Fruit fly (Drosophila melanogaster): ENCODE measurements around the gene vib.

The vib gene

dm6 chr3R:19187717-19188149 lies 38.7 kb downstream of the vib start (continued):
- peak; percentile 76 for TF ChIP-seq vri (GFP tag; optimal IDR thresholded peaks at IDR 0.05)
- TF ChIP-seq CG8119 (GFP tag; IDR thresholded peaks at IDR 0.05) = peak; percentile 87
- peak; percentile 74 for TF ChIP-seq Sox15 (GFP tag; optimal IDR thresholded peaks at IDR 0.05)
- peak; percentile 85 for TF ChIP-seq acj6 (GFP tag; optimal IDR thresholded peaks at IDR 0.05)
- TF ChIP-seq Sox14 (GFP tag; optimal IDR thresholded peaks at IDR 0.05) = peak; percentile 89
- TF ChIP-seq CG10631 (GFP tag; optimal IDR thresholded peaks at IDR 0.05) = peak; percentile 79
- peak; percentile 80 for TF ChIP-seq CG4318 (GFP tag; optimal IDR thresholded peaks at IDR 0.05)
- peak; percentile 74 for TF ChIP-seq CG15336 (GFP tag; IDR thresholded peaks at IDR 0.05)
- TF ChIP-seq CG6808 (GFP tag; optimal IDR thresholded peaks at IDR 0.05) = peak; percentile 84
- peak; percentile 85 for TF ChIP-seq Smox (GFP tag; optimal IDR thresholded peaks at IDR 0.05)
- TF ChIP-seq OdsH (GFP tag; optimal IDR thresholded peaks at IDR 0.05) = peak; percentile 83
- peak; percentile 79 for TF ChIP-seq achi (GFP tag; optimal IDR thresholded peaks at IDR 0.05)
- peak; percentile 87 for TF ChIP-seq Sox102F (GFP tag; optimal IDR thresholded peaks at IDR 0.05)
- peak; percentile 88 for TF ChIP-seq Hr4 (GFP tag; optimal IDR thresholded peaks at IDR 0.05)
- peak; percentile 58 for TF ChIP-seq dac (GFP tag; optimal IDR thresholded peaks at IDR 0.05)
- peak; percentile 85 for TF ChIP-seq Lpt (GFP tag; optimal IDR thresholded peaks at IDR 0.05)
- peak; percentile 54; the same call in 1 of the 3 replicates for TF ChIP-seq eg (GFP tag; IDR thresholded peaks at IDR 0.05)
- no peak for TF ChIP-seq Hr38 (GFP tag; optimal IDR thresholded peaks at IDR 0.05)
- TF ChIP-seq CG32006 (GFP tag; optimal IDR thresholded peaks at IDR 0.05) = peak; percentile 94
- TF ChIP-seq Ets21C (GFP tag; optimal IDR thresholded peaks at IDR 0.05) = peak; percentile 64
- peak; percentile 77 for TF ChIP-seq CG6276 (GFP tag; optimal IDR thresholded peaks at IDR 0.05)
- peak; percentile 88 for TF ChIP-seq CG31627 (GFP tag; optimal IDR thresholded peaks at IDR 0.05)
- peak; percentile 86 for TF ChIP-seq pdm3 (GFP tag; optimal IDR thresholded peaks at IDR 0.05)
- peak; percentile 78 for TF ChIP-seq Blimp-1 (GFP tag; optimal IDR thresholded peaks at IDR 0.05)
- peak; percentile 83 for TF ChIP-seq svp (GFP tag)
- peak; percentile 72 for TF ChIP-seq Eip75B (GFP tag; optimal IDR thresholded peaks at IDR 0.05)
- peak; percentile 84 for TF ChIP-seq net (GFP tag; optimal IDR thresholded peaks at IDR 0.05)
- peak; percentile 89 for TF ChIP-seq Met (GFP tag; optimal IDR thresholded peaks at IDR 0.05)
- peak; percentile 90 for TF ChIP-seq CG3919 (GFP tag; optimal IDR thresholded peaks at IDR 0.05)
- peak; percentile 91 for TF ChIP-seq esn (GFP tag; optimal IDR thresholded peaks at IDR 0.05)
- peak; percentile 68 for TF ChIP-seq CG1621 (tag; optimal IDR thresholded peaks at IDR 0.05)

DNA sequence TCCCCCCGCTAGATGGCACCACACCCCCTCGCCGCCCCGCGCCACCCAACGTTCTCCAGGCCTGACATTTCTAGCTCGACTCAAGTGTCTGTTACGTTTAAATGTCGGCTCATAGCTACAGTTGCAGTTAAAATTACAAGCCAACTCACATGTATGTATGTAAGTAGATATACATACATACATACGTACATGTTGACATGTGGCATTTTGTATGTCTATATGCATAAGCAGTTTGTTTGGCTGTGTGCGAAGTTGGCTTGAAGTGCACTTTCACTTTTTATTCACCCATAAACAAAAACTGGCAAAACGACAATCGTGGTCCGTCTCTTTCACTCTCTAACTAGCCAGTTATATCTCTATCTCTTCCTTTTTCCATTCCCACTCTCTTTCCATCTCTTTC lies 43.6 kb downstream of the vib start:
- TF ChIP-seq Eip78C (GFP tag) (peak; percentile 55), Gug (GFP tag; IDR thresholded peaks at IDR 0.05) (no peak), Blimp-1 (GFP tag; optimal IDR thresholded peaks at IDR 0.05) (peak; percentile 72), ss (GFP tag; optimal IDR thresholded peaks at IDR 0.05) (no peak), Sox102F (GFP tag; optimal IDR thresholded peaks at IDR 0.05) (no peak), Lpt (GFP tag; optimal IDR thresholded peaks at IDR 0.05) (peak; percentile 38), CG16779 (tag; optimal IDR thresholded peaks at IDR 0.05) (no peak), CG8119 (GFP tag; IDR thresholded peaks at IDR 0.05) (peak; percentile 23; the same call in 1 of the 3 replicates)

DNA sequence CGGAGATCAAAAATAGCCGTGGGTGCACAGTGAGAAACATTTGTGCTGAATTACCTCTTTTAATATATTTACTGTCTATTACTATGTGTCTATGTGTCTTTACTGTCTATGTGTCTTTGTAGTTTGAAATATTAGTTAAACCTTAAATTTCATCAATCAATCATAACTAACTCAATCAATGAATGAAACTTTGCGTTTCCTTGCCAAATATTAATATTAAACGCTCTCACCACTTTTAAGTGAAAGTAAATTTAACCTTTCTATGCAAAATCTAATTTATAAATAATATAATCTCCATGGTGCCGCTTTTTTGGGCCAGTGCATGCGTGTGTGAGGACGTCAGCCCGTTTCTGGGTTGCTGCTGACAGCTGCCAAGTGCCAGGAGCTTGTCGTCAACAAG lies 45.2 kb downstream of the vib start:
- TF ChIP-seq spab (GFP tag; optimal IDR thresholded peaks at IDR 0.05) (peak; percentile 57), fd85E (GFP tag; optimal IDR thresholded peaks at IDR 0.05) (peak; percentile 44), Eip93F (GFP tag; optimal IDR thresholded peaks at IDR 0.05) (no peak), CG6854 (GFP tag; optimal IDR thresholded peaks at IDR 0.05) (no peak), dsx (GFP tag; optimal IDR thresholded peaks at IDR 0.05; ENCODE audit: poor library complexity, severe bottlenecking) (peak; percentile 39), CG11762 (GFP tag; optimal IDR thresholded peaks at IDR 0.05; ENCODE audit: insufficient read depth) (peak; percentile 72), CG10669 (GFP tag; optimal IDR thresholded peaks at IDR 0.05) (peak; percentile 77), OdsH (GFP tag; optimal IDR thresholded peaks at IDR 0.05) (peak; percentile 83), CG8119 (GFP tag; IDR thresholded peaks at IDR 0.05) (peak; percentile 83), CG4318 (GFP tag; optimal IDR thresholded peaks at IDR 0.05) (peak; percentile 85), CG9139 (GFP tag; optimal IDR thresholded peaks at IDR 0.05) (peak; percentile 35), CG34406 (GFP tag; optimal IDR thresholded peaks at IDR 0.05) (peak; percentile 73), Hr39 (GFP tag; optimal IDR thresholded peaks at IDR 0.05) (peak; percentile 62), CG11294 (GFP tag; IDR thresholded peaks at IDR 0.05) (peak; percentile 47), pdm3 (GFP tag; optimal IDR thresholded peaks at IDR 0.05) (peak; percentile 79), svp (GFP tag) (peak; percentile 65), lz (GFP tag; optimal IDR thresholded peaks at IDR 0.05) (peak; percentile 59), CG8319 (GFP tag; optimal IDR thresholded peaks at IDR 0.05) (peak; percentile 56), Eip78C (GFP tag) (peak; percentile 93), Sox102F (GFP tag; optimal IDR thresholded peaks at IDR 0.05) (peak; percentile 57), eg (GFP tag; IDR thresholded peaks at IDR 0.05) (peak; percentile 69), Blimp-1 (GFP tag; optimal IDR thresholded peaks at IDR 0.05) (no peak), CG6792 (GFP tag; optimal IDR thresholded peaks at IDR 0.05) (peak; percentile 60)

Measured in whole organism, prepupa.